Fruit fly (Drosophila melanogaster) whole organism, embryonic: ENCODE measurements around the gene CG10337.

ENCODE experiments used
- Awh ChIP-seq: fragments of 200-800 bp; sonication (Bioruptor generic); IDR thresholded peaks from 2 replicates; pipeline ENCODE4, ENCODE4 v1.3.6; 2022; ENCODE audit warnings: missing biosample characterization, missing genetic modification characterization
- Blimp-1 ChIP-seq: fragments of 200-800 bp; sonication (Bioruptor generic); optimal IDR thresholded peaks from 3 replicates; lab custom pipeline; 2018; ENCODE audit warnings: missing biosample characterization, missing genetic modification characterization, mild to moderate bottlenecking, moderate library complexity, missing genetic modification reagents
- CG10209 ChIP-seq: fragments of 200-800 bp; sonication (Bioruptor generic); optimal IDR thresholded peaks from 3 replicates; lab custom pipeline; 2017; ENCODE audit warnings: missing biosample characterization, mild to moderate bottlenecking, missing genetic modification characterization, missing genetic modification reagents
- CG11504 ChIP-seq: fragments of 200-800 bp; sonication (Bioruptor generic); optimal IDR thresholded peaks from 3 replicates; lab custom pipeline; 2019; ENCODE audit warnings: missing biosample characterization, mild to moderate bottlenecking, missing genetic modification characterization, moderate library complexity
- CG12071 ChIP-seq: fragments of 200-800 bp; sonication (Bioruptor generic); optimal IDR thresholded peaks from 3 replicates; lab custom pipeline; 2018; ENCODE audit warnings: missing biosample characterization, mild to moderate bottlenecking, missing genetic modification characterization
- CG12219 ChIP-seq: fragments of 200-800 bp; sonication (Bioruptor generic); optimal IDR thresholded peaks from 3 replicates; lab custom pipeline; 2018; ENCODE audit warnings: missing biosample characterization, mild to moderate bottlenecking, missing genetic modification characterization
- CG12299 ChIP-seq: fragments of 200-800 bp; sonication (Bioruptor generic); optimal IDR thresholded peaks from 2 replicates; lab custom pipeline; 2018; ENCODE audit warnings: missing biosample characterization, mild to moderate bottlenecking, missing genetic modification characterization
- CG13296 ChIP-seq: fragments of 200-800 bp; sonication (Bioruptor generic); optimal IDR thresholded peaks from 3 replicates; lab custom pipeline; 2018; ENCODE audit warnings: missing biosample characterization, mild to moderate bottlenecking, missing genetic modification characterization
- CG13624 ChIP-seq: fragments of 200-800 bp; sonication (Bioruptor generic); optimal IDR thresholded peaks from 2 replicates; lab custom pipeline; 2016; ENCODE audit warnings: missing biosample characterization, missing genetic modification characterization
- CG1529 ChIP-seq: fragments of 200-800 bp; sonication (Bioruptor generic); optimal IDR thresholded peaks from 3 replicates; lab custom pipeline; 2018; ENCODE audit warnings: missing biosample characterization, missing genetic modification characterization
- CG15601 ChIP-seq: fragments of 200-800 bp; sonication (Bioruptor generic); optimal IDR thresholded peaks from 3 replicates; lab custom pipeline; 2019; ENCODE audit warnings: missing biosample characterization, mild to moderate bottlenecking, missing genetic modification characterization, moderate library complexity
- CG16813 ChIP-seq: fragments of 200-800 bp; sonication (Bioruptor generic); IDR thresholded peaks from 3 replicates; pipeline ENCODE4 v1.3.6; 2022; ENCODE audit warnings: missing biosample characterization, missing genetic modification characterization; ENCODE audit not compliant: partially characterized antibody
- CG18599 ChIP-seq: fragments of 200-800 bp; sonication (Bioruptor generic); optimal IDR thresholded peaks from 3 replicates; lab custom pipeline; 2017; ENCODE audit warnings: missing biosample characterization, missing genetic modification characterization, mild to moderate bottlenecking, moderate library complexity, missing genetic modification reagents
- CG2875 ChIP-seq: fragments of 200-800 bp; sonication (Bioruptor generic); optimal IDR thresholded peaks from 2 replicates; lab custom pipeline; 2017; ENCODE audit warnings: missing biosample characterization, mild to moderate bottlenecking, missing genetic modification characterization, missing genetic modification reagents
- CG3065 ChIP-seq: fragments of 200-800 bp; sonication (Bioruptor generic); optimal IDR thresholded peaks from 2 replicates; lab custom pipeline; 2016; ENCODE audit warnings: missing biosample characterization, missing genetic modification characterization
- CG32767 ChIP-seq: fragments of 200-800 bp; sonication (Bioruptor generic); IDR thresholded peaks from 2 replicates; pipeline ENCODE4 v1.3.6; 2022; ENCODE audit warnings: missing biosample characterization, missing genetic modification characterization
- CG4854 ChIP-seq: fragments of 200-800 bp; sonication (Bioruptor generic); optimal IDR thresholded peaks from 2 replicates; lab custom pipeline; 2016; ENCODE audit warnings: missing biosample characterization, missing genetic modification characterization, inconsistent platforms
- CG6654 ChIP-seq: fragments of 200-800 bp; sonication (Bioruptor generic); optimal IDR thresholded peaks from 2 replicates; lab custom pipeline; 2017; ENCODE audit warnings: missing biosample characterization, mild to moderate bottlenecking, missing genetic modification characterization
- CG6854 ChIP-seq: fragments of 200-800 bp; sonication (Bioruptor generic); optimal IDR thresholded peaks from 3 replicates; lab custom pipeline; 2017; ENCODE audit warnings: missing biosample characterization, mild to moderate bottlenecking, missing genetic modification characterization
- CG7271 ChIP-seq: fragments of 200-800 bp; sonication (Bioruptor generic); optimal IDR thresholded peaks from 2 replicates; lab custom pipeline; 2018; ENCODE audit warnings: missing biosample characterization, mild to moderate bottlenecking, missing genetic modification characterization, moderate library complexity
- CG7963 ChIP-seq: fragments of 200-800 bp; sonication (Bioruptor generic); IDR thresholded peaks from 3 replicates; pipeline ENCODE4 v1.3.6; 2022; ENCODE audit warnings: missing biosample characterization, missing genetic modification characterization; ENCODE audit not compliant: partially characterized antibody
- Dll ChIP-seq: fragments of 200-800 bp; sonication (Bioruptor generic); IDR thresholded peaks from 4 replicates; pipeline ENCODE4 v1.3.6; 2022; ENCODE audit warnings: missing biosample characterization, missing genetic modification characterization; ENCODE audit not compliant: partially characterized antibody
- Ets65A ChIP-seq: fragments of 200-800 bp; sonication (Bioruptor generic); peaks from one replicate; lab custom pipeline; 2016; ENCODE audit warnings: missing biosample characterization, missing genetic modification characterization
- Hand ChIP-seq: fragments of 200-800 bp; sonication (Bioruptor generic); optimal IDR thresholded peaks from 2 replicates; lab custom pipeline; 2017; ENCODE audit warnings: mild to moderate bottlenecking, missing biosample characterization, missing genetic modification reagents, missing genetic modification characterization
- Hr51 ChIP-seq, 2 experiments: fragments of 200-800 bp; sonication (Bioruptor generic); optimal IDR thresholded peaks; 2 replicates in 1 of 2; 3 replicates in 1 of 2; lab custom pipeline; 2016 to 2018; ENCODE audit warnings: missing biosample characterization in 2 of 2, missing genetic modification characterization in 2 of 2, mild to moderate bottlenecking in 1 of 2, moderate library complexity in 1 of 2
- Lhr ChIP-seq: fragments of 200-800 bp; sonication (Bioruptor generic); optimal IDR thresholded peaks from 3 replicates; lab custom pipeline; 2017; ENCODE audit warnings: mild to moderate bottlenecking, missing biosample characterization, missing genetic modification reagents, missing genetic modification characterization
- Nf-YA ChIP-seq: fragments of 200-800 bp; sonication (Bioruptor generic); IDR thresholded peaks from 2 replicates; pipeline ENCODE4 v1.3.6; 2022; ENCODE audit warnings: missing biosample characterization, missing genetic modification characterization
- Nf-YB ChIP-seq: fragments of 200-800 bp; sonication (Bioruptor generic); optimal IDR thresholded peaks from 3 replicates; lab custom pipeline; 2019; ENCODE audit warnings: missing biosample characterization, mild to moderate bottlenecking, missing genetic modification characterization, moderate library complexity
- Ptx1 ChIP-seq: fragments of 200-800 bp; sonication (Bioruptor generic); IDR thresholded peaks from 2 replicates; pipeline ENCODE4 v1.3.6; 2022; ENCODE audit warnings: missing biosample characterization, missing genetic modification characterization
- Rx ChIP-seq: fragments of 200-800 bp; sonication (Bioruptor generic); IDR thresholded peaks from 2 replicates; pipeline ENCODE4 v1.3.6; 2022; ENCODE audit warnings: missing biosample characterization, missing genetic modification characterization
- Sry-δ ChIP-seq: fragments of 200-800 bp; sonication (Bioruptor generic); optimal IDR thresholded peaks from 2 replicates; lab custom pipeline; 2016; ENCODE audit warnings: missing biosample characterization, missing genetic modification characterization
- br ChIP-seq: fragments of >200 bp; optimal IDR thresholded peaks from 2 replicates; lab custom pipeline; 2017
- bsh ChIP-seq, 2 experiments: fragments of 200-800 bp; sonication (Bioruptor generic); optimal IDR thresholded peaks; 2 replicates each; lab custom pipeline; 2017 to 2018; ENCODE audit warnings: mild to moderate bottlenecking in 2 of 2, missing biosample characterization in 2 of 2, missing genetic modification characterization in 2 of 2, moderate library complexity in 1 of 2
- dan ChIP-seq: fragments of 200-800 bp; sonication (Bioruptor generic); IDR thresholded peaks from 2 replicates; pipeline ENCODE4 v1.3.6; 2022; ENCODE audit warnings: missing biosample characterization, missing genetic modification characterization
- dpn ChIP-seq, 2 experiments: fragments of 200-800 bp; sonication (Bioruptor generic); optimal IDR thresholded peaks; 3 replicates each; lab custom pipeline; 2016; ENCODE audit warnings: missing biosample characterization in 2 of 2, missing genetic modification characterization in 2 of 2
- esg ChIP-seq: fragments of 200-800 bp; sonication (Bioruptor generic); conservative IDR thresholded peaks from 2 replicates; pipeline ENCODE4 v1.3.6; 2022; ENCODE audit warnings: missing biosample characterization, missing genetic modification characterization
- fd102C ChIP-seq: fragments of 200-800 bp; sonication (Bioruptor generic); optimal IDR thresholded peaks from 2 replicates; lab custom pipeline; 2018; ENCODE audit warnings: missing biosample characterization, mild to moderate bottlenecking, missing genetic modification characterization, moderate library complexity
- gce ChIP-seq: fragments of 200-800 bp; sonication (Bioruptor generic); IDR thresholded peaks from 3 replicates; pipeline ENCODE4 v1.3.6; 2022; ENCODE audit warnings: missing biosample characterization, missing genetic modification characterization
- gem ChIP-seq: fragments of 200-800 bp; sonication (Bioruptor generic); optimal IDR thresholded peaks from 2 replicates; lab custom pipeline; 2019; ENCODE audit warnings: missing biosample characterization, mild to moderate bottlenecking, missing genetic modification characterization, moderate library complexity
- h ChIP-seq: fragments of >200 bp; optimal IDR thresholded peaks from 2 replicates; lab custom pipeline; 2017
- her ChIP-seq: fragments of 200-800 bp; sonication (Bioruptor generic); optimal IDR thresholded peaks from 2 replicates; lab custom pipeline; 2016; ENCODE audit warnings: missing biosample characterization, missing genetic modification characterization
- kay ChIP-seq: fragments of 200-800 bp; sonication (Bioruptor generic); optimal IDR thresholded peaks from 2 replicates; lab custom pipeline; 2016; ENCODE audit warnings: missing biosample characterization, missing genetic modification characterization
- lmd ChIP-seq: fragments of 200-800 bp; sonication (Bioruptor generic); IDR thresholded peaks from 2 replicates; pipeline ENCODE4 v1.3.6; 2022; ENCODE audit warnings: missing biosample characterization, missing genetic modification characterization
- pros ChIP-seq: fragments of 200-800 bp; sonication (Bioruptor generic); optimal IDR thresholded peaks from 3 replicates; lab custom pipeline; 2019; ENCODE audit warnings: missing biosample characterization, mild to moderate bottlenecking, missing genetic modification characterization, moderate library complexity
- rib ChIP-seq: fragments of 200-800 bp; sonication (Bioruptor generic); IDR thresholded peaks from 2 replicates; pipeline ENCODE4 v1.3.6; 2022; ENCODE audit warnings: missing biosample characterization, missing genetic modification characterization
- schlank ChIP-seq: fragments of 200-800 bp; sonication (Bioruptor generic); optimal IDR thresholded peaks from 2 replicates; lab custom pipeline; 2018; ENCODE audit warnings: missing biosample characterization, mild to moderate bottlenecking, missing genetic modification characterization
- sna ChIP-seq: fragments of 200-800 bp; sonication (Bioruptor generic); IDR thresholded peaks from 2 replicates; pipeline ENCODE4 v1.3.6; 2022; ENCODE audit warnings: missing biosample characterization, missing genetic modification characterization; ENCODE audit not compliant: partially characterized antibody
- tio ChIP-seq: fragments of 200-800 bp; sonication (Bioruptor generic); optimal IDR thresholded peaks from 2 replicates; lab custom pipeline; 2017; ENCODE audit warnings: missing biosample characterization, missing genetic modification characterization, inconsistent platforms
- wek ChIP-seq: fragments of 200-800 bp; sonication (Bioruptor generic); optimal IDR thresholded peaks from 3 replicates; lab custom pipeline; 2018; ENCODE audit warnings: missing biosample characterization, mild to moderate bottlenecking, missing genetic modification characterization, moderate library complexity

Gene CG10337

dm6 chr2L:19517154-19517814, 29.5 kb downstream of the CG10337 start, which contains the start of gene Hasp:
Gene Hasp, minus strand, starts transcription at chr2L:19517204.
- TF ChIP-seq CG4854 (GFP tag; lab: Kevin White, UChicago) (no peak), br (lab: Kevin White, UChicago) (no peak), her (no peak), Awh (GFP tag; lab: Robert Waterston, UW) (no peak), CG12219 (GFP tag; lab: Kevin White, UChicago) (peak; percentile 44), CG13624 (GFP tag; lab: Kevin White, UChicago) (peak; percentile 35), h (lab: Kevin White, UChicago) (no peak), bsh (GFP tag; optimal IDR thresholded peaks at IDR 0.05; lab: Kevin White, UChicago) (peak in 1 of 2 experiments; percentile 75), Blimp-1 (GFP tag; lab: Kevin White, UChicago) (peak; percentile 75), CG13296 (GFP tag; lab: Kevin White, UChicago) (peak; percentile 37), CG1529 (no peak), schlank (tag; lab: Kevin White, UChicago) (no peak), CG32767 (GFP tag; lab: Robert Waterston, UW) (0 out of 2 replicates have a peak, but pooled peaks have one; percentile 23), CG12299 (no peak), CG18599 (peak; percentile 53), CG6654 (GFP tag; lab: Kevin White, UChicago) (no peak), CG10209 (GFP tag; lab: Kevin White, UChicago) (peak; percentile 26), rib (GFP tag; lab: Robert Waterston, UW) (no peak), CG3065 (GFP tag; lab: Kevin White, UChicago) (peak; percentile 2), wek (GFP tag; lab: Kevin White, UChicago) (no peak), CG7271 (tag; lab: Kevin White, UChicago) (peak; percentile 35), Nf-YB (GFP tag; lab: Kevin White, UChicago) (peak; percentile 10), CG15601 (tag; lab: Kevin White, UChicago) (peak; percentile 17), CG2875 (peak; percentile 33), CG12071 (GFP tag; lab: Kevin White, UChicago) (no peak), Nf-YA (GFP tag; lab: Robert Waterston, UW) (no peak), CG7963 (GFP tag; lab: Robert Waterston, UW) (peak; percentile 77), dpn (GFP tag; optimal IDR thresholded peaks at IDR 0.05; lab: Kevin White, UChicago) (peak in 1 of 2 experiments; percentile 62), Hr51 (GFP tag; optimal IDR thresholded peaks at IDR 0.05; lab: Kevin White, UChicago) (peak in 1 of 2 experiments; percentile 70), gce (GFP tag; lab: Robert Waterston, UW) (no peak), CG16813 (GFP tag; lab: Robert Waterston, UW) (peak; percentile 68), Hand (GFP tag; lab: Kevin White, UChicago) (no peak), esg (GFP tag; lab: Robert Waterston, UW) (peak; percentile 56), kay (GFP tag; lab: Kevin White, UChicago) (peak; percentile 12), CG11504 (tag; lab: Kevin White, UChicago) (peak; percentile 64), Dll (GFP tag; lab: Robert Waterston, UW) (peak; percentile 68), lmd (peak; percentile 58; the same call in 1 of the 2 replicates), dan (GFP tag; lab: Robert Waterston, UW) (no peak), Rx (GFP tag; lab: Robert Waterston, UW) (no peak), fd102C (no peak), CG6854 (GFP tag; lab: Kevin White, UChicago) (peak; percentile 46), Ets65A (GFP tag; lab: Kevin White, UChicago) (peak; percentile 92), gem (no peak), Ptx1 (peak; percentile 51), pros (GFP tag; lab: Kevin White, UChicago) (no peak), Lhr (GFP tag; lab: Kevin White, UChicago) (no peak), Sry-δ (no peak), sna (GFP tag; lab: Robert Waterston, UW) (peak; percentile 87), tio (no peak)
